Fruit fly (Drosophila melanogaster): ENCODE data around the gene Myo28B1.
A peak's percentile ranks its signal among the peaks of the same experiment; 100 is the strongest.

The Myo28B1 gene

dm6 chr2L:7630673-7631072 lies 35.2 kb upstream of the Myo28B1 start:
- TF ChIP-seq Clk (GFP tag; optimal IDR thresholded peaks at IDR 0.05), result no peak
- TF ChIP-seq CG7101 (tag; optimal IDR thresholded peaks at IDR 0.05), result no peak
- no peak for TF ChIP-seq Mnt (GFP tag; optimal IDR thresholded peaks at IDR 0.05)
- no peak for TF ChIP-seq CG1620 (GFP tag; optimal IDR thresholded peaks at IDR 0.05)
- TF ChIP-seq CG33017 (tag; optimal IDR thresholded peaks at IDR 0.05), result no peak
- TF ChIP-seq CG12768 (GFP tag; optimal IDR thresholded peaks at IDR 0.05), result no peak
- TF ChIP-seq CG11617 (GFP tag; optimal IDR thresholded peaks at IDR 0.05), result no peak
- TF ChIP-seq kay (GFP tag; ENCODE audit: borderline replicate concordance), result no peak
- TF ChIP-seq cnc (optimal IDR thresholded peaks at IDR 0.05), result no peak
- TF ChIP-seq CG14711 (tag; optimal IDR thresholded peaks at IDR 0.05), result no peak
- TF ChIP-seq CG5204 (GFP tag; optimal IDR thresholded peaks at IDR 0.05), result no peak
- no peak for TF ChIP-seq CG7045 (GFP tag; optimal IDR thresholded peaks at IDR 0.05)
- no peak for TF ChIP-seq toe (GFP tag; optimal IDR thresholded peaks at IDR 0.05)
- TF ChIP-seq cic (GFP tag; optimal IDR thresholded peaks at IDR 0.05), result no peak
- no peak for TF ChIP-seq bab1 (GFP tag; optimal IDR thresholded peaks at IDR 0.05)
- no peak for TF ChIP-seq pad (GFP tag; optimal IDR thresholded peaks at IDR 0.05)
- no peak for TF ChIP-seq ovo (GFP tag; optimal IDR thresholded peaks at IDR 0.05)
- no peak for TF ChIP-seq tj (GFP tag; optimal IDR thresholded peaks at IDR 0.05)
- TF ChIP-seq Crg-1 (GFP tag; optimal IDR thresholded peaks at IDR 0.05), result no peak
- TF ChIP-seq Hr96 (GFP tag; optimal IDR thresholded peaks at IDR 0.05), result no peak

dm6 chr2L:7632783-7633182 lies 33.1 kb upstream of the Myo28B1 start:
- TF ChIP-seq CG12768 (GFP tag; optimal IDR thresholded peaks at IDR 0.05), result no peak
- no peak for TF ChIP-seq Crg-1 (GFP tag; optimal IDR thresholded peaks at IDR 0.05)
- no peak for TF ChIP-seq pad (GFP tag; optimal IDR thresholded peaks at IDR 0.05)
- TF ChIP-seq CG11617 (GFP tag; optimal IDR thresholded peaks at IDR 0.05), result no peak

dm6 chr2L:7635156-7635555 lies 30.7 kb upstream of the Myo28B1 start:
- TF ChIP-seq CG12768 (GFP tag; optimal IDR thresholded peaks at IDR 0.05) (no peak), cic (GFP tag; optimal IDR thresholded peaks at IDR 0.05) (no peak)

- TF ChIP-seq CG7101 (tag; optimal IDR thresholded peaks at IDR 0.05) (peak; percentile 45), CG5204 (GFP tag; optimal IDR thresholded peaks at IDR 0.05) (peak; percentile 51), Crg-1 (GFP tag; optimal IDR thresholded peaks at IDR 0.05) (peak; percentile 45), Mnt (GFP tag; optimal IDR thresholded peaks at IDR 0.05) (peak; percentile 45), ovo (GFP tag; optimal IDR thresholded peaks at IDR 0.05) (peak; percentile 54), toe (GFP tag; optimal IDR thresholded peaks at IDR 0.05) (no peak)
Measured at dm6 chr2L:7641606-7642190, 24.1 kb upstream of the Myo28B1 start.

- TF ChIP-seq pad (GFP tag; optimal IDR thresholded peaks at IDR 0.05), result peak; percentile 54
- TF ChIP-seq CG7101 (tag; optimal IDR thresholded peaks at IDR 0.05), result no peak
Measured at dm6 chr2L:7659561-7659960, 6.3 kb upstream of the Myo28B1 start.

dm6 chr2L:7660087-7660486 lies 5.8 kb upstream of the Myo28B1 start:
- TF ChIP-seq kay (GFP tag; ENCODE audit: borderline replicate concordance), result no peak
- TF ChIP-seq Crg-1 (GFP tag; optimal IDR thresholded peaks at IDR 0.05), result no peak
- no peak for TF ChIP-seq cic (GFP tag; optimal IDR thresholded peaks at IDR 0.05)
- no peak for TF ChIP-seq CG7101 (tag; optimal IDR thresholded peaks at IDR 0.05)
- TF ChIP-seq CG12768 (GFP tag; optimal IDR thresholded peaks at IDR 0.05), result no peak
- no peak for TF ChIP-seq tj (GFP tag; optimal IDR thresholded peaks at IDR 0.05)
- TF ChIP-seq ovo (GFP tag; optimal IDR thresholded peaks at IDR 0.05), result no peak
- no peak for TF ChIP-seq toe (GFP tag; optimal IDR thresholded peaks at IDR 0.05)
- no peak for TF ChIP-seq CG7045 (GFP tag; optimal IDR thresholded peaks at IDR 0.05)
- no peak for TF ChIP-seq CG11617 (GFP tag; optimal IDR thresholded peaks at IDR 0.05)
- no peak for TF ChIP-seq CG1620 (GFP tag; optimal IDR thresholded peaks at IDR 0.05)
- no peak for TF ChIP-seq CG14711 (tag; optimal IDR thresholded peaks at IDR 0.05)

dm6 chr2L:7675028-7675749 lies 9.3 kb downstream of the Myo28B1 start, which contains the start of gene Slob:
TSS of gene Slob (minus strand) at chr2L:7675078.
- TF ChIP-seq CG7045 (GFP tag; optimal IDR thresholded peaks at IDR 0.05) (peak; percentile 22), bab1 (GFP tag; optimal IDR thresholded peaks at IDR 0.05) (no peak)

- TF ChIP-seq kay (GFP tag; ENCODE audit: borderline replicate concordance) (no peak), cic (GFP tag; optimal IDR thresholded peaks at IDR 0.05) (peak; percentile 49)
Measured at dm6 chr2L:7675754-7676178, 9.9 kb downstream of the Myo28B1 start.
